Fruit fly (Drosophila melanogaster) whole organism, embryonic: ENCODE data around the gene vih.
A peak's percentile ranks its signal among the peaks of the same experiment; 100 is the strongest.

Experiments
- Atf-2 ChIP-seq: fragments of 200-800 bp; sonication (Bioruptor generic); optimal IDR thresholded peaks from 2 replicates; lab custom pipeline; 2016; ENCODE audit warnings: missing biosample characterization, missing genetic modification characterization
- CG10209 ChIP-seq: fragments of 200-800 bp; sonication (Bioruptor generic); optimal IDR thresholded peaks from 3 replicates; lab custom pipeline; 2017; ENCODE audit warnings: missing biosample characterization, mild to moderate bottlenecking, missing genetic modification characterization, missing genetic modification reagents
- CG10462 ChIP-seq: fragments of 200-800 bp; sonication (Bioruptor generic); optimal IDR thresholded peaks from 2 replicates; lab custom pipeline; 2016; ENCODE audit warnings: missing biosample characterization, missing genetic modification characterization
- CG11695 ChIP-seq: fragments of 200-800 bp; sonication (Bioruptor generic); IDR thresholded peaks from 3 replicates; pipeline ENCODE4 v1.3.6; 2022; ENCODE audit warnings: missing biosample characterization, missing genetic modification characterization
- CG11696 ChIP-seq: fragments of 200-800 bp; sonication (Bioruptor generic); IDR thresholded peaks from 2 replicates; pipeline ENCODE4 v1.3.6; 2022; ENCODE audit warnings: missing biosample characterization, missing genetic modification characterization
- CG12155 ChIP-seq: fragments of 200-800 bp; sonication (Bioruptor generic); optimal IDR thresholded peaks from 3 replicates; lab custom pipeline; 2016; ENCODE audit warnings: missing biosample characterization, missing genetic modification characterization
- CG12299 ChIP-seq: fragments of 200-800 bp; sonication (Bioruptor generic); optimal IDR thresholded peaks from 2 replicates; lab custom pipeline; 2018; ENCODE audit warnings: missing biosample characterization, mild to moderate bottlenecking, missing genetic modification characterization
- CG14014 ChIP-seq: fragments of 200-800 bp; sonication (Bioruptor generic); IDR thresholded peaks from 2 replicates; pipeline ENCODE4 v1.3.6; 2022; ENCODE audit warnings: missing biosample characterization, missing genetic modification characterization
- CG14441 ChIP-seq: fragments of 200-800 bp; sonication (Bioruptor generic); IDR thresholded peaks from 2 replicates; pipeline ENCODE4 v1.3.6; 2022; ENCODE audit warnings: missing biosample characterization, missing genetic modification characterization
- CG15073 ChIP-seq: fragments of 200-800 bp; sonication (Bioruptor generic); optimal IDR thresholded peaks from 2 replicates; lab custom pipeline; 2016; ENCODE audit warnings: missing biosample characterization, missing genetic modification characterization
- CG1603 ChIP-seq: fragments of 200-800 bp; sonication (Bioruptor generic); optimal IDR thresholded peaks from 2 replicates; lab custom pipeline; 2019; ENCODE audit warnings: missing biosample characterization, mild to moderate bottlenecking, missing genetic modification characterization, moderate library complexity
- CG17328 ChIP-seq: fragments of 200-800 bp; sonication (Bioruptor generic); IDR thresholded peaks from 2 replicates; pipeline ENCODE4 v1.3.6; 2022; ENCODE audit warnings: missing biosample characterization, missing genetic modification characterization
- CG18262 ChIP-seq: fragments of 200-800 bp; optimal IDR thresholded peaks from 3 replicates; lab custom pipeline; 2019; ENCODE audit warnings: missing biosample characterization, mild to moderate bottlenecking, missing genetic modification characterization, moderate library complexity
- CG18764 ChIP-seq: fragments of 200-800 bp; sonication (Bioruptor generic); optimal IDR thresholded peaks from 3 replicates; lab custom pipeline; 2016; ENCODE audit warnings: missing biosample characterization, missing genetic modification characterization
- CG3065 ChIP-seq: fragments of 200-800 bp; sonication (Bioruptor generic); optimal IDR thresholded peaks from 2 replicates; lab custom pipeline; 2016; ENCODE audit warnings: missing biosample characterization, missing genetic modification characterization
- CG4730 ChIP-seq: fragments of 200-800 bp; sonication (Bioruptor generic); IDR thresholded peaks from 2 replicates; pipeline ENCODE4 v1.3.6; 2022; ENCODE audit warnings: missing biosample characterization, missing genetic modification characterization
- CG8359 ChIP-seq: fragments of 200-800 bp; sonication (Bioruptor generic); optimal IDR thresholded peaks from 2 replicates; lab custom pipeline; 2017; ENCODE audit warnings: missing biosample characterization, mild to moderate bottlenecking, missing genetic modification characterization, borderline replicate concordance
- Doc2 ChIP-seq: fragments of 200-800 bp; sonication (Bioruptor generic); IDR thresholded peaks from 2 replicates; pipeline ENCODE4 v1.3.6; 2022; ENCODE audit warnings: missing biosample characterization, missing genetic modification characterization
- E2f1 ChIP-seq: fragments of 200-800 bp; sonication (Bioruptor generic); IDR thresholded peaks from 2 replicates; pipeline ENCODE4 v1.3.6; 2022; ENCODE audit warnings: missing biosample characterization, missing genetic modification characterization
- GATAe ChIP-seq: fragments of 200-800 bp; sonication (Bioruptor generic); conservative IDR thresholded peaks from 2 replicates; pipeline ENCODE4 v1.3.6; 2022; ENCODE audit warnings: missing biosample characterization, missing genetic modification characterization
- HHEX ChIP-seq: fragments of 200-800 bp; sonication (Bioruptor generic); optimal IDR thresholded peaks from 3 replicates; lab custom pipeline; 2017; ENCODE audit warnings: missing biosample characterization, mild to moderate bottlenecking, missing genetic modification characterization, missing genetic modification reagents
- Hand ChIP-seq: fragments of 200-800 bp; sonication (Bioruptor generic); optimal IDR thresholded peaks from 2 replicates; lab custom pipeline; 2017; ENCODE audit warnings: mild to moderate bottlenecking, missing biosample characterization, missing genetic modification reagents, missing genetic modification characterization
- Hey ChIP-seq: fragments of 200-800 bp; sonication (Bioruptor generic); optimal IDR thresholded peaks from 3 replicates; lab custom pipeline; 2018; ENCODE audit warnings: missing biosample characterization, mild to moderate bottlenecking, missing genetic modification characterization
- Lhr ChIP-seq: fragments of 200-800 bp; sonication (Bioruptor generic); optimal IDR thresholded peaks from 3 replicates; lab custom pipeline; 2017; ENCODE audit warnings: mild to moderate bottlenecking, missing biosample characterization, missing genetic modification reagents, missing genetic modification characterization
- Med ChIP-seq: fragments of 200-800 bp; sonication (Bioruptor generic); peaks from one replicate; lab custom pipeline; 2016; ENCODE audit warnings: missing biosample characterization, missing genetic modification characterization, mild to moderate bottlenecking, inconsistent platforms, moderate library complexity
- Opbp ChIP-seq: fragments of 200-800 bp; sonication (Bioruptor generic); IDR thresholded peaks from 3 replicates; pipeline ENCODE4 v1.3.6; 2022; ENCODE audit warnings: missing biosample characterization, missing genetic modification characterization; ENCODE audit not compliant: partially characterized antibody
- Optix ChIP-seq: fragments of 200-800 bp; sonication (Bioruptor generic); IDR thresholded peaks from 3 replicates; pipeline ENCODE4 v1.3.6; 2022; ENCODE audit warnings: missing biosample characterization, missing genetic modification characterization
- Pdp1 ChIP-seq, 2 experiments: fragments of 200-800 bp; sonication (Bioruptor generic); optimal IDR thresholded peaks; 3 replicates each; lab custom pipeline; 2016; ENCODE audit warnings: missing biosample characterization in 2 of 2, missing genetic modification characterization in 2 of 2, mild to moderate bottlenecking in 1 of 2, moderate library complexity in 1 of 2
- Sox102F ChIP-seq: fragments of 200-800 bp; sonication (Bioruptor generic); optimal IDR thresholded peaks from 2 replicates; lab custom pipeline; 2018; ENCODE audit warnings: missing biosample characterization, mild to moderate bottlenecking, missing genetic modification characterization, moderate library complexity
- Ssrp ChIP-seq: fragments of 200-800 bp; sonication (Bioruptor generic); optimal IDR thresholded peaks from 2 replicates; lab custom pipeline; 2018; ENCODE audit warnings: missing biosample characterization, mild to moderate bottlenecking, missing genetic modification characterization, moderate library complexity
- Vsx1 ChIP-seq: fragments of 200-800 bp; sonication (Bioruptor generic); optimal IDR thresholded peaks from 2 replicates; lab custom pipeline; 2017; ENCODE audit warnings: missing biosample characterization, mild to moderate bottlenecking, missing genetic modification characterization, missing genetic modification reagents
- al ChIP-seq: fragments of 200-800 bp; sonication (Bioruptor generic); IDR thresholded peaks from 2 replicates; pipeline ENCODE4 v1.3.6; 2022; ENCODE audit warnings: missing biosample characterization, missing genetic modification characterization
- br ChIP-seq: fragments of >200 bp; optimal IDR thresholded peaks from 2 replicates; lab custom pipeline; 2017
- btn ChIP-seq: fragments of 200-800 bp; sonication (Bioruptor generic); optimal IDR thresholded peaks from 2 replicates; lab custom pipeline; 2016; ENCODE audit warnings: missing biosample characterization, missing genetic modification characterization
- ems ChIP-seq: fragments of 200-800 bp; sonication (Bioruptor generic); optimal IDR thresholded peaks from 3 replicates; lab custom pipeline; 2016; ENCODE audit warnings: missing biosample characterization, missing genetic modification characterization
- gcm ChIP-seq: fragments of 200-800 bp; sonication (Bioruptor generic); optimal IDR thresholded peaks from 2 replicates; lab custom pipeline; 2019; ENCODE audit warnings: missing biosample characterization, mild to moderate bottlenecking, missing genetic modification characterization, moderate library complexity
- gem ChIP-seq: fragments of 200-800 bp; sonication (Bioruptor generic); optimal IDR thresholded peaks from 2 replicates; lab custom pipeline; 2019; ENCODE audit warnings: missing biosample characterization, mild to moderate bottlenecking, missing genetic modification characterization, moderate library complexity
- hb ChIP-seq: fragments of 200-800 bp; sonication (Bioruptor generic); IDR thresholded peaks from 3 replicates; pipeline ENCODE4 v1.3.6; 2022; ENCODE audit warnings: missing biosample characterization, missing genetic modification characterization; ENCODE audit not compliant: partially characterized antibody
- ind ChIP-seq: fragments of 200-800 bp; sonication (Bioruptor generic); optimal IDR thresholded peaks from 3 replicates; lab custom pipeline; 2016; ENCODE audit warnings: missing biosample characterization, missing genetic modification characterization
- inv ChIP-seq: fragments of 200-800 bp; sonication (Bioruptor generic); IDR thresholded peaks from 2 replicates; pipeline ENCODE4 v1.3.6; 2022; ENCODE audit warnings: missing biosample characterization, missing genetic modification characterization; ENCODE audit not compliant: partially characterized antibody
- lab ChIP-seq: fragments of 200-800 bp; sonication (Bioruptor generic); optimal IDR thresholded peaks from 3 replicates; lab custom pipeline; 2017; ENCODE audit warnings: missing biosample characterization, missing genetic modification characterization, mild to moderate bottlenecking, moderate library complexity, missing genetic modification reagents
- mam ChIP-seq: fragments of 200-800 bp; sonication (Bioruptor generic); optimal IDR thresholded peaks from 3 replicates; lab custom pipeline; 2016; ENCODE audit warnings: missing biosample characterization, missing genetic modification characterization
- pzg ChIP-seq: fragments of 200-800 bp; sonication (Bioruptor generic); optimal IDR thresholded peaks from 3 replicates; lab custom pipeline; 2018; ENCODE audit warnings: missing biosample characterization, mild to moderate bottlenecking, missing genetic modification characterization, moderate library complexity
- repo ChIP-seq: fragments of 200-800 bp; sonication (Bioruptor generic); optimal IDR thresholded peaks from 2 replicates; lab custom pipeline; 2016; ENCODE audit warnings: missing biosample characterization, missing genetic modification characterization
- row ChIP-seq: fragments of 200-800 bp; sonication (Bioruptor generic); IDR thresholded peaks from 3 replicates; pipeline ENCODE4 v1.3.6; 2022; ENCODE audit warnings: missing biosample characterization, missing genetic modification characterization
- tll ChIP-seq, 2 experiments: fragments of 200-800 bp in 1 of 2; fragments of >200 bp in 1 of 2; sonication (Bioruptor generic) in 1 of 2; optimal IDR thresholded peaks; 2 replicates each; lab custom pipeline; 2017 to 2019; ENCODE audit warnings: missing biosample characterization in 2 of 2, missing genetic modification characterization in 2 of 2, mild to moderate bottlenecking in 1 of 2, moderate library complexity in 1 of 2
- unc-4 ChIP-seq: fragments of 200-800 bp; sonication (Bioruptor generic); IDR thresholded peaks from 2 replicates; pipeline ENCODE4 v1.3.6; 2022; ENCODE audit warnings: missing biosample characterization, missing genetic modification characterization; ENCODE audit not compliant: partially characterized antibody
- unpg ChIP-seq: fragments of 200-800 bp; sonication (Bioruptor generic); optimal IDR thresholded peaks from 3 replicates; lab custom pipeline; 2018; ENCODE audit warnings: missing biosample characterization, mild to moderate bottlenecking, missing genetic modification characterization, moderate library complexity

vih gene

dm6 chr3L:12503865-12504650 is at the start of gene vih, which contains the start of gene CG10646:
Gene vih (plus strand): TSS chr3L:12504292.
Gene CG10646 (minus strand): TSS chr3L:12503894.
- TF ChIP-seq ems (GFP tag; lab: Kevin White, UChicago) = peak; percentile 5
- no peak for TF ChIP-seq unc-4 (GFP tag; lab: Robert Waterston, UW)
- no peak for TF ChIP-seq btn (GFP tag; lab: Kevin White, UChicago)
- no peak for TF ChIP-seq CG18764 (GFP tag; lab: Kevin White, UChicago)
- TF ChIP-seq CG1603 (tag; lab: Kevin White, UChicago) = peak; percentile 71
- no peak for TF ChIP-seq inv (GFP tag; lab: Robert Waterston, UW)
- peak; percentile 48 for TF ChIP-seq CG10209 (GFP tag; lab: Kevin White, UChicago)
- no peak for TF ChIP-seq Doc2 (GFP tag; lab: Robert Waterston, UW)
- peak; percentile 55; the same call in 1 of the 2 replicates for TF ChIP-seq GATAe (GFP tag; lab: Robert Waterston, UW)
- peak; percentile 23 for TF ChIP-seq gcm (GFP tag; lab: Kevin White, UChicago)
- no peak for TF ChIP-seq CG4730 (GFP tag; lab: Robert Waterston, UW)
- no peak for TF ChIP-seq hb (GFP tag; lab: Robert Waterston, UW)
- TF ChIP-seq row (GFP tag; lab: Robert Waterston, UW) = peak; percentile 63
- TF ChIP-seq CG11696 = no peak
- no peak for TF ChIP-seq Sox102F
- TF ChIP-seq repo (GFP tag; lab: Kevin White, UChicago) = no peak
- TF ChIP-seq mam (GFP tag; lab: Kevin White, UChicago) = peak; percentile 45
- no peak for TF ChIP-seq Hey (tag; lab: Kevin White, UChicago)
- TF ChIP-seq CG17328 (GFP tag; lab: Robert Waterston, UW) = no peak
- peak; percentile 58 for TF ChIP-seq HHEX
- TF ChIP-seq Med (GFP tag; lab: Kevin White, UChicago) = peak; percentile 53
- peak; percentile 59 for TF ChIP-seq ind (GFP tag; lab: Kevin White, UChicago)
- no peak for TF ChIP-seq br
- TF ChIP-seq unpg (GFP tag; lab: Kevin White, UChicago) = peak; percentile 20
- TF ChIP-seq E2f1 (GFP tag; lab: Robert Waterston, UW) = 0 out of 2 replicates have a peak, but pooled peaks have one; percentile 23
- no peak for TF ChIP-seq Hand (GFP tag; lab: Kevin White, UChicago)
- TF ChIP-seq lab (GFP tag; lab: Kevin White, UChicago) = peak; percentile 57
- TF ChIP-seq Lhr (GFP tag; lab: Kevin White, UChicago) = peak; percentile 37
- TF ChIP-seq CG14014 = no peak
- TF ChIP-seq Opbp (GFP tag; lab: Robert Waterston, UW) = peak; percentile 37; the same call in 1 of the 3 replicates
- TF ChIP-seq CG18262 (tag; lab: Kevin White, UChicago) = peak; percentile 60
- TF ChIP-seq CG8359 (GFP tag; lab: Kevin White, UChicago) = no peak
- no peak for TF ChIP-seq CG15073 (GFP tag; lab: Kevin White, UChicago)
- no peak for TF ChIP-seq Optix (GFP tag; lab: Robert Waterston, UW)
- peak in 1 of 2 experiments; percentile 28 for TF ChIP-seq Pdp1 (GFP tag; optimal IDR thresholded peaks at IDR 0.05; lab: Kevin White, UChicago)
- TF ChIP-seq CG14441 = 0 out of 2 replicates have a peak, but pooled peaks have one; percentile 6
- TF ChIP-seq gem (tag; lab: Kevin White, UChicago) = no peak
- 0 out of 2 replicates have a peak, but pooled peaks have one; percentile 29 for TF ChIP-seq al
- TF ChIP-seq CG12155 = peak; percentile 63
- TF ChIP-seq CG10462 = peak; percentile 30
- TF ChIP-seq Ssrp (tag; lab: Kevin White, UChicago) = peak; percentile 44
- TF ChIP-seq Atf-2 (GFP tag; lab: Kevin White, UChicago) = no peak
- TF ChIP-seq Vsx1 (GFP tag; lab: Kevin White, UChicago) = peak; percentile 74
- TF ChIP-seq tll (GFP tag; optimal IDR thresholded peaks at IDR 0.05; lab: Kevin White, UChicago) = no peak
- TF ChIP-seq CG3065 = no peak
- TF ChIP-seq pzg = peak; percentile 73
- TF ChIP-seq CG12299 (tag; lab: Kevin White, UChicago) = no peak
- no peak for TF ChIP-seq CG11695 (GFP tag; lab: Robert Waterston, UW)
